Fruit fly (Drosophila melanogaster): ENCODE data around the gene CG34030.

Gene CG34030

DNA sequence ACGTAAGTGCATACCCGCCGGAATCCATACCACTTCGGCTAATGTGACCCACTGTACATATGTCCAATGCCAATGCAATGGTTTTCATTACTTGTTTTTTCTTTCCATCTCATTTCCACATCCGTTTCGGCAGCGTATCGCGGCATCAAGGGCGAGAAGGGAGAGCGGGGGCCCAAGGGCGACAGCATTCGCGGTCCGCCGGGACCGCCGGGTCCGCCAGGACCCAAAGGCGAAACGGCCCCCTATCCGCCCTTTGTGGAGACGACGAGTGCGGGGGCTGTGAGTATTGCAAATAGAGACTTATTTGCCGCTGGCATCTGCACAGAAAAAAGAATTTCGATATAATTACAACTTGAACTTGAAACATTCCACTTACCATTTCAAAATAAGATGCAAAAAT lies 40.0 kb downstream of the CG34030 start:
- TF ChIP-seq CG33017 (tag; optimal IDR thresholded peaks at IDR 0.05) (no peak), cnc (optimal IDR thresholded peaks at IDR 0.05) (no peak), CG5204 (GFP tag; optimal IDR thresholded peaks at IDR 0.05) (no peak), CG1620 (GFP tag; optimal IDR thresholded peaks at IDR 0.05) (no peak), CG12768 (GFP tag; optimal IDR thresholded peaks at IDR 0.05) (no peak), Clk (GFP tag; optimal IDR thresholded peaks at IDR 0.05) (no peak), cic (GFP tag; optimal IDR thresholded peaks at IDR 0.05) (no peak), Hr96 (GFP tag; optimal IDR thresholded peaks at IDR 0.05) (no peak), Mnt (GFP tag; optimal IDR thresholded peaks at IDR 0.05) (no peak), kay (GFP tag; ENCODE audit: borderline replicate concordance) (no peak), pad (GFP tag; optimal IDR thresholded peaks at IDR 0.05) (no peak), Crg-1 (GFP tag; optimal IDR thresholded peaks at IDR 0.05) (no peak), CG11617 (GFP tag; optimal IDR thresholded peaks at IDR 0.05) (no peak), bab1 (GFP tag; optimal IDR thresholded peaks at IDR 0.05) (no peak), CG14711 (tag; optimal IDR thresholded peaks at IDR 0.05) (no peak), CG7101 (tag; optimal IDR thresholded peaks at IDR 0.05) (no peak), toe (GFP tag; optimal IDR thresholded peaks at IDR 0.05) (no peak), tj (GFP tag; optimal IDR thresholded peaks at IDR 0.05) (no peak)

DNA sequence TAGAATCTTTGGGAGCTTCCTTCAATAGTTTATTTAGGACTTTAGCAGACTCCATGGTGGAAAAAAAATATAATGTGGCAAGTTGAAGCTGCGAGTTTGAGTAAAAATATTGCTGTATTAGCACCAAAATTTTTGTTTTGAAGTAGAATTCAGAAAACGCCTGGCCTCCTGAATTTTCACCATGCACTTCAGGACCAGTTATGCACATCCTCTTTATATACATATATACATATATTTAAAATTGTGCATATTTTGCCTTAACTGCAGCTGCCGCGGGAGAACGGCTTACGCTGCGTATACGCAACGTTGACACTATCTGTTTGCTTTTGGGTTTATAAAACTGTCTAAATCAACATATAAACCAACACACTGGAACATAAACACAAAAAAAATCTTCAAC lies 48.4 kb downstream of the CG34030 start, which contains the start of gene CG17744:
TSS of gene CG17744 (minus strand) at position 101 of the 400 bp plus-strand sequence.
- TF ChIP-seq kay (GFP tag; ENCODE audit: borderline replicate concordance) (no peak), tj (GFP tag; optimal IDR thresholded peaks at IDR 0.05) (no peak), CG7045 (GFP tag; optimal IDR thresholded peaks at IDR 0.05) (no peak), Hr96 (GFP tag; optimal IDR thresholded peaks at IDR 0.05) (no peak), Crg-1 (GFP tag; optimal IDR thresholded peaks at IDR 0.05) (no peak)
